Fruit fly (Drosophila melanogaster): ENCODE measurements around the gene CG18170.

Gene CG18170

DNA sequence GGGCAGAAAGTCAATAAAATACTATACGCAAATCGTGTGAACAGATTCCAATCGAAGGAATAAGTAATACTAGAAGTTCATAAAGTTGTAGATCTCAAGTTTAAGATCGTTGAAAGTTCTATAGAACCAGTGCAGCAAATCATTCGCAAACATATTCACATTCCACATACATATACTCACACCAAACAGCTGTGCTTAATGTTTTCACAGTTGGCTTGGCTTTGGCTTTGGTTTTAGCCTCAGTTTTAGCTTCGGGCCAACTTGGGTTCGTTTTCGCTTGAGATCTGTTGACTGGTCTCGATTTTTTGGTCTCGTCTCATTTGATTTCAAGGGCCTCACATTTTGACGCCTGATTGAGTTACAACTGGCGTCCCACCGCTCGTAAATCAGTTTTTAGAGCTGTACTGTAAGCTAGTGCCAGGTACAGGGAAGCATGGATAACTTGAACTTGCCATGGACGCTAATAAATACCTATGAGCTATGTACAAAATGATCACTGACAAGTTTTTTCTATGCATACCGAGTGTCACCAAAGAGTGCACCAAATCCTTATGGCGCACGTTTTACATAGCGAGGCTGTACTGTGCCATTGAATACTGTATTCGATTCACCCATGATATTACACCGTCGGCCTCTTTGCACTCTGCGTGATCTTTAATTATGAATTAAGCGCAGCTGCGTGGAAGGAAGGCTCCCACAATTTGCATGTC lies 15.5 kb upstream of the CG18170 start (continued):
- TF ChIP-seq pzg (GFP tag; optimal IDR thresholded peaks at IDR 0.05), result peak; percentile 2
- peak; percentile 94 for TF ChIP-seq grau (tag; optimal IDR thresholded peaks at IDR 0.05)
- TF ChIP-seq bowl (GFP tag; IDR thresholded peaks at IDR 0.05), result peak; percentile 79
- TF ChIP-seq CG13624 (GFP tag; optimal IDR thresholded peaks at IDR 0.05), result peak; percentile 87
- peak; percentile 77 for TF ChIP-seq repo (GFP tag; optimal IDR thresholded peaks at IDR 0.05)
- TF ChIP-seq Dek (tag; optimal IDR thresholded peaks at IDR 0.05), result peak; percentile 49
- TF ChIP-seq Xrp1 (GFP tag; IDR thresholded peaks at IDR 0.05), result peak; percentile 85
- TF ChIP-seq CG17385 (GFP tag; optimal IDR thresholded peaks at IDR 0.05), result peak; percentile 75
- peak; percentile 84 for TF ChIP-seq Awh (GFP tag; IDR thresholded peaks at IDR 0.05)
- TF ChIP-seq Ravus (GFP tag; IDR thresholded peaks at IDR 0.05), result peak; percentile 78
- peak; percentile 84 for TF ChIP-seq CoRest (tag; optimal IDR thresholded peaks at IDR 0.05)
- TF ChIP-seq CG1647 (GFP tag; optimal IDR thresholded peaks at IDR 0.05), result peak; percentile 73
- TF ChIP-seq Neu2 (GFP tag; optimal IDR thresholded peaks at IDR 0.05; ENCODE audit: borderline replicate concordance), result no peak
- TF ChIP-seq CG9437 (GFP tag; optimal IDR thresholded peaks at IDR 0.05), result peak; percentile 33
- peak; percentile 64 for TF ChIP-seq CG4328 (GFP tag; optimal IDR thresholded peaks at IDR 0.05)
- TF ChIP-seq Doc3 (GFP tag; IDR thresholded peaks at IDR 0.05; ENCODE audit: partially characterized antibody), result 0 out of 3 replicates have a peak, but pooled peaks have one; percentile 26
- TF ChIP-seq pho (GFP tag; optimal IDR thresholded peaks at IDR 0.05), result peak; percentile 75
- peak; percentile 82 for TF ChIP-seq CG9215 (GFP tag; IDR thresholded peaks at IDR 0.05)
- TF ChIP-seq CG17361 (GFP tag; IDR thresholded peaks at IDR 0.05), result peak; percentile 49; the same call in 1 of the 3 replicates
- TF ChIP-seq dmrt11E (tag; optimal IDR thresholded peaks at IDR 0.05), result peak; percentile 14
- peak; percentile 12 for TF ChIP-seq CG6254 (GFP tag; optimal IDR thresholded peaks at IDR 0.05)
- peak; percentile 81 for TF ChIP-seq CG31224 (GFP tag; IDR thresholded peaks at IDR 0.05)
- peak; percentile 89 for TF ChIP-seq ranshi (GFP tag; IDR thresholded peaks at IDR 0.05)
- TF ChIP-seq dan (GFP tag; IDR thresholded peaks at IDR 0.05), result peak; percentile 64
- peak; percentile 80 for TF ChIP-seq CG13424 (tag; optimal IDR thresholded peaks at IDR 0.05)
- peak; percentile 9 for TF ChIP-seq CG33557 (GFP tag; optimal IDR thresholded peaks at IDR 0.05)
- no peak for TF ChIP-seq Opbp (GFP tag; IDR thresholded peaks at IDR 0.05; ENCODE audit: partially characterized antibody)
- TF ChIP-seq D19A (tag; optimal IDR thresholded peaks at IDR 0.05), result peak; percentile 59
- TF ChIP-seq CG9876 (GFP tag; optimal IDR thresholded peaks at IDR 0.05), result peak; percentile 71
- TF ChIP-seq Lim3 (GFP tag; IDR thresholded peaks at IDR 0.05), result peak; percentile 48; the same call in 1 of the 2 replicates
- TF ChIP-seq org-1 (GFP tag; optimal IDR thresholded peaks at IDR 0.05), result peak; percentile 60
- peak; percentile 76 for TF ChIP-seq CG6765 (GFP tag; optimal IDR thresholded peaks at IDR 0.05)
- peak; percentile 90 for TF ChIP-seq Aef1 (GFP tag; IDR thresholded peaks at IDR 0.05)
- TF ChIP-seq NfI (GFP tag; optimal IDR thresholded peaks at IDR 0.05), result peak; percentile 74
- no peak for TF ChIP-seq CG7745 (tag; optimal IDR thresholded peaks at IDR 0.05)
- no peak for TF ChIP-seq Elba2 (GFP tag; optimal IDR thresholded peaks at IDR 0.05)
- no peak for TF ChIP-seq yki (optimal IDR thresholded peaks at IDR 0.05)
- no peak for TF ChIP-seq pfk (GFP tag; optimal IDR thresholded peaks at IDR 0.05)
- TF ChIP-seq CG14667 (GFP tag; IDR thresholded peaks at IDR 0.05), result peak; percentile 85
- peak; percentile 68 for TF ChIP-seq CG12104 (GFP tag; optimal IDR thresholded peaks at IDR 0.05)
- TF ChIP-seq CG4707 (GFP tag; optimal IDR thresholded peaks at IDR 0.05), result peak; percentile 46
- TF ChIP-seq dimm (GFP tag; IDR thresholded peaks at IDR 0.05), result 0 out of 2 replicates have a peak, but pooled peaks have one; percentile 37
- peak; percentile 23 for TF ChIP-seq gsb-n (tag; optimal IDR thresholded peaks at IDR 0.05)
- TF ChIP-seq kni (GFP tag; optimal IDR thresholded peaks at IDR 0.05), result no peak
- peak; percentile 94 for TF ChIP-seq dysf (GFP tag; IDR thresholded peaks at IDR 0.05)
- TF ChIP-seq CG4854 (GFP tag; optimal IDR thresholded peaks at IDR 0.05), result peak; percentile 79
- TF ChIP-seq CG13123 (GFP tag; optimal IDR thresholded peaks at IDR 0.05), result peak; percentile 36
- TF ChIP-seq CG42726 (GFP tag; IDR thresholded peaks at IDR 0.05; ENCODE audit: partially characterized antibody), result no peak
- peak; percentile 61 for TF ChIP-seq disco-r (GFP tag; optimal IDR thresholded peaks at IDR 0.05)

Data from whole organism, embryonic.